Fruit fly (Drosophila melanogaster): Measurements from ENCODE around the gene ome.

ome gene

DNA sequence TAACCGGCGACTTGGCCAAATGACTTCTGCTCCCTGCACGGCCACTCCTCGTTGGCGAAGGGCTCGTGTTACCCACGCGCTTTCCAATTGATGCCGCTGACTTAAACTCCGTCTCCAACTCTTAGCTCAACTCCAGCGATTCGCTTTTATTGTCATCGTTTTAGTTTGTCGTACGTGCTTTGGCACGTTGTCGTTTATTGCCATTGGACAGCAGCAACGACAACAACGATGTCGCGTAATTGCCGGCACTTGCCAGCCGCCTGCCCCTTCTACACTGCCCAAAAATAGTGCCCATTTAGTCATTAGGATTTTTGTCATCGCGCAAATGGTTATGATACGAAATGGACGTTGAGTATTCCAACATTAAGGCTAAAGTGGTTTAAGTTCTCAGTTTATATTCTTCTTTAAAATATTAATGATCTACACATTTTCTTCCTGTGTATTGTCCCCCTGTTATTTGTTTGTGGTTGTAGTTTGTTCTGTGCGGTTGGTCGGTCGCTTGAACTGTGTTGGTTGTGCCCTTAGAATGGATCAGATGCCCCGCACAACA, 6.8 kb upstream of the ome start (continued):
- TF ChIP-seq psq (GFP tag; optimal IDR thresholded peaks at IDR 0.05), result peak; percentile 54
- peak; percentile 91 for TF ChIP-seq Hsf (GFP tag; optimal IDR thresholded peaks at IDR 0.05)
- TF ChIP-seq sqz (GFP tag; optimal IDR thresholded peaks at IDR 0.05), result peak; percentile 75
- peak; percentile 88 for TF ChIP-seq CG12659 (GFP tag; optimal IDR thresholded peaks at IDR 0.05)
- peak; percentile 44 for TF ChIP-seq CG2116 (GFP tag; optimal IDR thresholded peaks at IDR 0.05)
- TF ChIP-seq CG8765 (GFP tag; IDR thresholded peaks at IDR 0.05), result peak; percentile 73
- TF ChIP-seq ac (GFP tag; optimal IDR thresholded peaks at IDR 0.05), result peak; percentile 85
- peak; percentile 58; the same call in 1 of the 2 replicates for TF ChIP-seq sim (GFP tag; IDR thresholded peaks at IDR 0.05)
- no peak for TF ChIP-seq CG15479 (GFP tag; optimal IDR thresholded peaks at IDR 0.05)
- TF ChIP-seq CG8478 (optimal IDR thresholded peaks at IDR 0.05), result no peak
- TF ChIP-seq hkb (optimal IDR thresholded peaks at IDR 0.05), result no peak
- peak; percentile 90 for TF ChIP-seq hkb (GFP tag; IDR thresholded peaks at IDR 0.05)
- TF ChIP-seq h (optimal IDR thresholded peaks at IDR 0.05), result no peak
- no peak for TF ChIP-seq CG34224 (GFP tag; IDR thresholded peaks at IDR 0.05; ENCODE audit: partially characterized antibody)
- TF ChIP-seq mam (GFP tag; optimal IDR thresholded peaks at IDR 0.05), result peak; percentile 87
- TF ChIP-seq CG31224 (GFP tag; IDR thresholded peaks at IDR 0.05), result peak; percentile 68
- TF ChIP-seq CG13894 (tag; optimal IDR thresholded peaks at IDR 0.05), result peak; percentile 74
- TF ChIP-seq CG12942 (GFP tag; optimal IDR thresholded peaks at IDR 0.05), result peak; percentile 75
- TF ChIP-seq Dfd (GFP tag; optimal IDR thresholded peaks at IDR 0.05), result no peak
- peak; percentile 71 for TF ChIP-seq CG2889 (GFP tag; IDR thresholded peaks at IDR 0.05)
- peak; percentile 83 for TF ChIP-seq CG10979 (tag; optimal IDR thresholded peaks at IDR 0.05)
- peak; percentile 88 for TF ChIP-seq slp2 (GFP tag; optimal IDR thresholded peaks at IDR 0.05)
- TF ChIP-seq dmrt11E (tag; optimal IDR thresholded peaks at IDR 0.05), result peak; percentile 92
- peak; percentile 70 for TF ChIP-seq CG8281 (tag; optimal IDR thresholded peaks at IDR 0.05)
- TF ChIP-seq pzg (GFP tag; optimal IDR thresholded peaks at IDR 0.05), result no peak
- TF ChIP-seq rib (GFP tag; IDR thresholded peaks at IDR 0.05), result peak; percentile 57
- TF ChIP-seq CG3065 (GFP tag; optimal IDR thresholded peaks at IDR 0.05), result peak; percentile 81
- TF ChIP-seq CG18011 (GFP tag; optimal IDR thresholded peaks at IDR 0.05), result peak; percentile 61
- peak; percentile 84 for TF ChIP-seq zf30C (GFP tag; optimal IDR thresholded peaks at IDR 0.05)
- peak; percentile 83 for TF ChIP-seq CG16815 (GFP tag; optimal IDR thresholded peaks at IDR 0.05)
- TF ChIP-seq row (GFP tag; IDR thresholded peaks at IDR 0.05), result peak; percentile 93
- TF ChIP-seq CG9797 (GFP tag; optimal IDR thresholded peaks at IDR 0.05), result peak; percentile 25
- TF ChIP-seq wdn (GFP tag; IDR thresholded peaks at IDR 0.05), result peak; percentile 65
- peak; percentile 86 for TF ChIP-seq CHES-1-like (GFP tag; optimal IDR thresholded peaks at IDR 0.05)
- peak; percentile 68 for TF ChIP-seq fd3F (GFP tag; optimal IDR thresholded peaks at IDR 0.05)
- peak; percentile 88 to 95 for TF ChIP-seq bsh (GFP tag; optimal IDR thresholded peaks at IDR 0.05)
- peak; percentile 78; the same call in 2 of the 3 replicates for TF ChIP-seq CG11093 (GFP tag; IDR thresholded peaks at IDR 0.05)
- TF ChIP-seq CG10565 (GFP tag; optimal IDR thresholded peaks at IDR 0.05), result peak; percentile 60
- peak; percentile 89 for TF ChIP-seq H15 (GFP tag; IDR thresholded peaks at IDR 0.05)
- no peak for TF ChIP-seq CG13287 (GFP tag; IDR thresholded peaks at IDR 0.05; ENCODE audit: partially characterized antibody)
- TF ChIP-seq nom (GFP tag; optimal IDR thresholded peaks at IDR 0.05), result peak; percentile 76
- peak; percentile 89 for TF ChIP-seq CG14710 (tag; optimal IDR thresholded peaks at IDR 0.05)
- TF ChIP-seq Ets65A (GFP tag), result peak; percentile 99
- peak in 1 of 2 experiments; percentile 39 for TF ChIP-seq crp (GFP tag; optimal IDR thresholded peaks at IDR 0.05)
- peak; percentile 77 for TF ChIP-seq Aef1 (GFP tag; IDR thresholded peaks at IDR 0.05)
- TF ChIP-seq ase (GFP tag; IDR thresholded peaks at IDR 0.05), result peak; percentile 79
- TF ChIP-seq CTCF (GFP tag; optimal IDR thresholded peaks at IDR 0.05), result peak; percentile 62
- TF ChIP-seq Taf1 (GFP tag; IDR thresholded peaks at IDR 0.05), result peak; percentile 62; the same call in 1 of the 2 replicates
- peak; percentile 79 for TF ChIP-seq tup (GFP tag; optimal IDR thresholded peaks at IDR 0.05)
- no peak for TF ChIP-seq CG2129 (GFP tag; IDR thresholded peaks at IDR 0.05; ENCODE audit: partially characterized antibody)
- peak; percentile 51 for TF ChIP-seq CG7928 (GFP tag; optimal IDR thresholded peaks at IDR 0.05)

All from whole organism, embryonic.